Fruit fly (Drosophila melanogaster): Measurements from ENCODE around the gene Spag1.

Gene Spag1

DNA sequence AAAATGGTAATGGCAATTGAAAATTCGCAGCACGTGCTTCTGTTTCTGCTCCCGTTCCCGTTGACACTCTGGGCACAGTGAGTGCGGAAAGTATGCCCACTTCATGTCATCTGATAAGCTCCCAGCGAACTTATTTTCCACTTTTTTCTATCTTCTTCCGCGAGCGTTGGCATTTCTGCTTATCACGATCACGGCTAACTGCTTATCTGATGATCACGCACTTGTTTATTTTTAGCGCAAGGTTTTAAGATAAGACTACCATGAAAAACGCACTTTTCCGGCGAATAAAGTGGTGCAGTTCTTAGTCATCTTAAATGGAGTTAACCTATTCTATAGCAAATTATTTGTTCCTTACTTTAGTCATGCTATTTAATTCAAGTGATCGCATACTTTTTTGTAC is 10.2 kb upstream of the Spag1 start (continued):
- TF ChIP-seq CG14667 (GFP tag; IDR thresholded peaks at IDR 0.05) (no peak), bbx (GFP tag; IDR thresholded peaks at IDR 0.05; ENCODE audit: partially characterized antibody) (no peak), Dbx (GFP tag; IDR thresholded peaks at IDR 0.05) (no peak), emc (GFP tag; optimal IDR thresholded peaks at IDR 0.05) (no peak), p53 (GFP tag; optimal IDR thresholded peaks at IDR 0.05) (no peak), dpn (GFP tag; optimal IDR thresholded peaks at IDR 0.05) (peak; percentile 19 to 44), CG6791 (GFP tag; IDR thresholded peaks at IDR 0.05; ENCODE audit: partially characterized antibody) (no peak), CG2678 (tag; optimal IDR thresholded peaks at IDR 0.05) (peak; percentile 68), mirr (GFP tag; optimal IDR thresholded peaks at IDR 0.05) (no peak), CG12299 (tag; optimal IDR thresholded peaks at IDR 0.05) (no peak), CG6765 (GFP tag; optimal IDR thresholded peaks at IDR 0.05) (peak; percentile 3), Hr78 (GFP tag; optimal IDR thresholded peaks at IDR 0.05) (peak in 1 of 2 experiments; percentile 10), Meics (GFP tag; optimal IDR thresholded peaks at IDR 0.05) (peak; percentile 60), CG3995 (GFP tag; optimal IDR thresholded peaks at IDR 0.05) (peak; percentile 12), CG15011 (GFP tag; optimal IDR thresholded peaks at IDR 0.05) (no peak), CG16863 (GFP tag; optimal IDR thresholded peaks at IDR 0.05) (peak; percentile 21), repo (GFP tag; optimal IDR thresholded peaks at IDR 0.05) (peak; percentile 18), hb (GFP tag; IDR thresholded peaks at IDR 0.05; ENCODE audit: partially characterized antibody) (no peak), Deaf1 (tag; optimal IDR thresholded peaks at IDR 0.05) (no peak), Poxn (GFP tag; IDR thresholded peaks at IDR 0.05) (no peak), dati (GFP tag; IDR thresholded peaks at IDR 0.05) (no peak), zen2 (GFP tag; IDR thresholded peaks at IDR 0.05; ENCODE audit: partially characterized antibody) (no peak), CG8089 (GFP tag; optimal IDR thresholded peaks at IDR 0.05) (peak; percentile 7), CG8388 (GFP tag; optimal IDR thresholded peaks at IDR 0.05) (peak; percentile 91), CG10147 (GFP tag; optimal IDR thresholded peaks at IDR 0.05) (peak; percentile 50), ATbp (GFP tag; optimal IDR thresholded peaks at IDR 0.05) (peak; percentile 16), NC2β (GFP tag; optimal IDR thresholded peaks at IDR 0.05) (peak; percentile 6), Opbp (GFP tag; IDR thresholded peaks at IDR 0.05; ENCODE audit: partially characterized antibody) (no peak), Spps (tag; optimal IDR thresholded peaks at IDR 0.05) (no peak), CG8478 (optimal IDR thresholded peaks at IDR 0.05) (no peak), CG5953 (GFP tag; IDR thresholded peaks at IDR 0.05) (no peak), Fer2 (tag; optimal IDR thresholded peaks at IDR 0.05) (no peak), Asciz (GFP tag; optimal IDR thresholded peaks at IDR 0.05) (peak; percentile 11), CG7372 (GFP tag; IDR thresholded peaks at IDR 0.05) (no peak), vvl (GFP tag; IDR thresholded peaks at IDR 0.05) (peak; percentile 65), Hr3 (GFP tag; optimal IDR thresholded peaks at IDR 0.05) (peak; percentile 31), croc (GFP tag; conservative IDR thresholded peaks at IDR 0.05) (no peak; the same call in 2 of the 3 replicates), CHES-1-like (GFP tag; optimal IDR thresholded peaks at IDR 0.05) (no peak), CG8281 (tag; optimal IDR thresholded peaks at IDR 0.05) (peak; percentile 7), ranshi (GFP tag; IDR thresholded peaks at IDR 0.05) (no peak), CG1647 (GFP tag; optimal IDR thresholded peaks at IDR 0.05) (peak; percentile 44), CG9797 (GFP tag; optimal IDR thresholded peaks at IDR 0.05) (no peak), CG8290 (GFP tag; optimal IDR thresholded peaks at IDR 0.05) (no peak), CG8290 (tag; optimal IDR thresholded peaks at IDR 0.05) (no peak), CG3726 (GFP tag; IDR thresholded peaks at IDR 0.05) (no peak), Oaz (GFP tag; IDR thresholded peaks at IDR 0.05) (no peak), CG11085 (GFP tag; IDR thresholded peaks at IDR 0.05) (no peak), gcm (GFP tag; optimal IDR thresholded peaks at IDR 0.05) (no peak), GATAe (GFP tag; conservative IDR thresholded peaks at IDR 0.05) (no peak), wdn (GFP tag; IDR thresholded peaks at IDR 0.05) (no peak), sens (GFP tag) (peak; percentile 83), Ets97D (GFP tag; optimal IDR thresholded peaks at IDR 0.05) (no peak)
